Fruit fly (Drosophila melanogaster) Kc167 (cell line): Measurements from ENCODE around the gene CG32793.

Experiments used
- Myc ChIP-seq: fragments of >200 bp; optimal IDR thresholded peaks from 2 replicates; lab custom pipeline; 2017; ENCODE audit warnings: missing external identifiers
- Sin3A ChIP-seq: fragments of >200 bp; optimal IDR thresholded peaks from 2 replicates; lab custom pipeline; 2018; ENCODE audit warnings: missing external identifiers
- h ChIP-seq: fragments of >200 bp; optimal IDR thresholded peaks from 3 replicates; lab custom pipeline; 2018; ENCODE audit warnings: missing external identifiers
- psq ChIP-seq: fragments of >200 bp; optimal IDR thresholded peaks from 2 replicates; lab custom pipeline; 2017; ENCODE audit warnings: missing external identifiers
- ttk ChIP-seq: sonication (Bioruptor generic); optimal IDR thresholded peaks from 2 replicates; lab custom pipeline; 2017; ENCODE audit warnings: missing external identifiers

DNA sequence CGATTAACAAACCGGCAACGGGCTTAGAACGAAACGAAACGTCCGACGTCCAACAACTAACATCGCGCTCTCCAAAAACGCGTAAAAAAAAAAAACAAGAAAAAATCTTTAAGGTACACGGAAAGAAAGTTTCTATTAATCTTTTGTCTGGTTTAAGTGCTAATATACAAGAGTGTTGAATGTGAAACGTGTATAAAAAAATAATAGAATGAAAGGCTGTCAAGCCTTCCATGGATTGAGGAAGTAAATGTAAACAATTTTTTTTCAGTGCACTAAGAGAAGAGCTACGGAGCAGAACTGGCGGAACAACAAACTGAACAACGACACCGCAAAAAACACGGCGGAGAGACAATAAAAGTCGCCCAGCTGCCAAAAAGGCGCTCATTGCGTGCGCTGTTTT, 9.9 kb upstream of the CG32793 start, which contains the start of gene CG3588:
- TF ChIP-seq h (lab: Kevin White, UChicago), result no peak
- no peak for TF ChIP-seq Sin3A (lab: Kevin White, UChicago)
- TF ChIP-seq ttk (lab: Kevin White, UChicago), result no peak
- TF ChIP-seq Myc (lab: Kevin White, UChicago), result no peak
- TF ChIP-seq psq, result no peak
